Worm (Caenorhabditis elegans) whole organism, young adult: ENCODE results near the gene srh-173.

Experiments
- B0019.2 ChIP-seq: fragments of 200-800 bp; sonication (Bioruptor generic); conservative IDR thresholded peaks from 2 replicates; pipeline ENCODE4 v1.3.6; 2022; ENCODE audit warnings: missing genetic modification reagents, missing genetic modification characterization, missing compliant biosample characterization
- F57A8.1 ChIP-seq: fragments of 200-800 bp; sonication (Bioruptor generic); optimal IDR thresholded peaks from 2 replicates; lab custom pipeline; 2018; ENCODE audit warnings: mild to moderate bottlenecking, missing genetic modification characterization, moderate library complexity, missing compliant biosample characterization
- Y67H2A.10 ChIP-seq: fragments of 200-800 bp; sonication (Bioruptor generic); conservative IDR thresholded peaks from 2 replicates; pipeline ENCODE4 v1.3.6; 2022; ENCODE audit warnings: missing genetic modification reagents, missing genetic modification characterization, missing compliant biosample characterization
- ama-1 ChIP-seq, 3 experiments: fragments of 150-350 bp in 1 of 3; sonication (generic microtip) in 2 of 3; optimal IDR thresholded peaks; 2 replicates each; lab custom pipeline; 2014 to 2018; ENCODE audit warnings: missing biosample characterization in 2 of 3, missing genetic modification characterization in 2 of 3, missing genetic modification reagents in 2 of 3
- chd-7 ChIP-seq: sonication (generic microtip); optimal IDR thresholded peaks from 2 replicates; lab custom pipeline; 2016; ENCODE audit warnings: mild to moderate bottlenecking, missing genetic modification characterization, moderate library complexity, missing compliant biosample characterization
- egl-44 ChIP-seq: fragments of 200-800 bp; sonication (Bioruptor generic); IDR thresholded peaks from 2 replicates; pipeline ENCODE4 v1.3.6; 2022; ENCODE audit warnings: missing genetic modification reagents, missing genetic modification characterization, missing compliant biosample characterization
- madf-3 ChIP-seq: fragments of 200-800 bp; sonication (Bioruptor generic); IDR thresholded peaks from 2 replicates; pipeline ENCODE4 v1.3.6; 2022; ENCODE audit warnings: missing genetic modification reagents, missing genetic modification characterization, missing compliant biosample characterization
- nfyb-1 ChIP-seq: fragments of 200-800 bp; sonication (Bioruptor generic); IDR thresholded peaks from 2 replicates; pipeline ENCODE4 v1.3.6; 2022; ENCODE audit warnings: missing genetic modification reagents, missing genetic modification characterization, missing compliant biosample characterization
- sea-2 ChIP-seq: fragments of 200-800 bp; sonication (Bioruptor generic); IDR thresholded peaks from 2 replicates; pipeline ENCODE4 v1.3.6; 2022; ENCODE audit warnings: missing genetic modification characterization, missing compliant biosample characterization
- snpc-4 ChIP-seq, 5 experiments: fragments of 150-350 bp in 1 of 5; sonication (generic microtip) in 4 of 5; optimal IDR thresholded peaks; 2 replicates each; lab custom pipeline; 2014 to 2018; ENCODE audit warnings: missing genetic modification characterization in 5 of 5, missing biosample characterization in 3 of 5, antibody characterized with exemption in 2 of 5, mild to moderate bottlenecking in 2 of 5, missing compliant biosample characterization in 2 of 5, missing genotype in 2 of 5, moderate library complexity in 2 of 5, missing genetic modification reagents in 1 of 5
- sptf-2 ChIP-seq: fragments of 200-800 bp; sonication (Bioruptor generic); optimal IDR thresholded peaks from 2 replicates; lab custom pipeline; 2018; ENCODE audit warnings: mild to moderate bottlenecking, missing genetic modification characterization, missing compliant biosample characterization
- ztf-18 ChIP-seq: sonication (generic microtip); optimal IDR thresholded peaks from 2 replicates; lab custom pipeline; 2016; ENCODE audit warnings: missing genotype, mild to moderate bottlenecking, missing genetic modification characterization, missing compliant biosample characterization

ce11 chrV:20005724-20006132 is 32.6 kb downstream of the srh-173 start:
- TF ChIP-seq nfyb-1 (peak; percentile 54), chd-7 (tag; lab: Kevin White, UChicago) (no peak), B0019.2 (GFP tag; lab: Robert Waterston, UW) (no peak), sea-2 (GFP tag; lab: Robert Waterston, UW) (no peak), sptf-2 (GFP tag; lab: Kevin White, UChicago) (no peak), madf-3 (GFP tag; lab: Robert Waterston, UW) (no peak), Y67H2A.10 (GFP tag; lab: Robert Waterston, UW) (no peak), ama-1 (optimal IDR thresholded peaks at IDR 0.05; lab: Kevin White, UChicago) (peak; percentile 71), ama-1 (GFP tag; optimal IDR thresholded peaks at IDR 0.05; lab: Kevin White, UChicago) (no peak), F57A8.1 (GFP tag; lab: Kevin White, UChicago) (no peak), egl-44 (GFP tag; lab: Robert Waterston, UW) (peak; percentile 48; the same call in 1 of the 2 replicates), snpc-4 (GFP tag; optimal IDR thresholded peaks at IDR 0.05; lab: Kevin White, UChicago) (peak; percentile 48), snpc-4 (tag; optimal IDR thresholded peaks at IDR 0.05; lab: Kevin White, UChicago) (peak in 3 of 4 experiments; percentile 16 to 55 (median 17)), ztf-18 (tag; lab: Kevin White, UChicago) (no peak)
